Fruit fly (Drosophila melanogaster) whole organism, embryonic: Measurements from ENCODE around the gene CG14154.

Source experiments
- Abd-B ChIP-seq: fragments of 200-800 bp; sonication (Bioruptor generic); optimal IDR thresholded peaks from 2 replicates; lab custom pipeline; 2018; ENCODE audit warnings: missing biosample characterization, mild to moderate bottlenecking, missing genetic modification characterization, moderate library complexity
- Antp ChIP-seq: fragments of 200-800 bp; sonication (Bioruptor generic); optimal IDR thresholded peaks from 3 replicates; lab custom pipeline; 2016; ENCODE audit warnings: missing biosample characterization, missing genetic modification characterization
- Atf3 ChIP-seq: fragments of 200-800 bp; sonication (Bioruptor generic); optimal IDR thresholded peaks from 3 replicates; lab custom pipeline; 2016; ENCODE audit warnings: missing biosample characterization, missing genetic modification characterization
- Atf6 ChIP-seq: fragments of 200-800 bp; sonication (Bioruptor generic); IDR thresholded peaks from 2 replicates; pipeline ENCODE4 v1.3.6; 2022; ENCODE audit warnings: missing biosample characterization, missing genetic modification characterization
- B-H1 ChIP-seq: fragments of 200-800 bp; sonication (Bioruptor generic); IDR thresholded peaks from 3 replicates; pipeline ENCODE4 v1.3.6; 2022; ENCODE audit warnings: missing biosample characterization, missing genetic modification characterization
- CG10267 ChIP-seq: fragments of 200-800 bp; sonication (Bioruptor generic); optimal IDR thresholded peaks from 2 replicates; lab custom pipeline; 2018; ENCODE audit warnings: missing biosample characterization, mild to moderate bottlenecking, missing genetic modification characterization, moderate library complexity
- CG1233 ChIP-seq: fragments of 200-800 bp; sonication (Bioruptor generic); optimal IDR thresholded peaks from 4 replicates; lab custom pipeline; 2018; ENCODE audit warnings: missing biosample characterization, mild to moderate bottlenecking, missing genetic modification characterization
- CG12391 ChIP-seq: fragments of 200-800 bp; sonication (Bioruptor generic); optimal IDR thresholded peaks from 3 replicates; lab custom pipeline; 2018; ENCODE audit warnings: missing biosample characterization, mild to moderate bottlenecking, missing genetic modification characterization, moderate library complexity
- CG12769 ChIP-seq: fragments of 200-800 bp; sonication (Bioruptor generic); optimal IDR thresholded peaks from 2 replicates; lab custom pipeline; 2019; ENCODE audit warnings: missing biosample characterization, mild to moderate bottlenecking, missing genetic modification characterization, moderate library complexity
- CG16815 ChIP-seq: fragments of 200-800 bp; sonication (Bioruptor generic); optimal IDR thresholded peaks from 3 replicates; lab custom pipeline; 2017; ENCODE audit warnings: missing biosample characterization, mild to moderate bottlenecking, missing genetic modification characterization
- CG17328 ChIP-seq: fragments of 200-800 bp; sonication (Bioruptor generic); IDR thresholded peaks from 2 replicates; pipeline ENCODE4 v1.3.6; 2022; ENCODE audit warnings: missing biosample characterization, missing genetic modification characterization
- CG1792 ChIP-seq: fragments of 200-800 bp; sonication (Bioruptor generic); optimal IDR thresholded peaks from 2 replicates; lab custom pipeline; 2016; ENCODE audit warnings: missing biosample characterization, missing genetic modification characterization
- CG18262 ChIP-seq: fragments of 200-800 bp; optimal IDR thresholded peaks from 3 replicates; lab custom pipeline; 2019; ENCODE audit warnings: missing biosample characterization, mild to moderate bottlenecking, missing genetic modification characterization, moderate library complexity
- CG18619 ChIP-seq: fragments of 200-800 bp; sonication (Bioruptor generic); optimal IDR thresholded peaks from 3 replicates; lab custom pipeline; 2017; ENCODE audit warnings: missing biosample characterization, mild to moderate bottlenecking, missing genetic modification characterization
- CG34224 ChIP-seq: fragments of 200-800 bp; sonication (Bioruptor generic); IDR thresholded peaks from 3 replicates; pipeline ENCODE4 v1.3.6; 2022; ENCODE audit warnings: missing biosample characterization, missing genetic modification characterization; ENCODE audit not compliant: partially characterized antibody
- CG4282 ChIP-seq: fragments of 200-800 bp; sonication (Bioruptor generic); optimal IDR thresholded peaks from 2 replicates; lab custom pipeline; 2016; ENCODE audit warnings: missing biosample characterization, missing genetic modification characterization
- CG4404 ChIP-seq: fragments of 200-800 bp; sonication (Bioruptor generic); IDR thresholded peaks from 2 replicates; pipeline ENCODE4 v1.3.6; 2022; ENCODE audit warnings: missing biosample characterization, missing genetic modification characterization
- CG4730 ChIP-seq: fragments of 200-800 bp; sonication (Bioruptor generic); IDR thresholded peaks from 2 replicates; pipeline ENCODE4 v1.3.6; 2022; ENCODE audit warnings: missing biosample characterization, missing genetic modification characterization
- CG5953 ChIP-seq: fragments of 200-800 bp; sonication (Bioruptor generic); IDR thresholded peaks from 2 replicates; pipeline ENCODE4 v1.3.6; 2022; ENCODE audit warnings: missing biosample characterization, missing genetic modification characterization
- CG8089 ChIP-seq: fragments of 200-800 bp; sonication (Bioruptor generic); optimal IDR thresholded peaks from 3 replicates; lab custom pipeline; 2016; ENCODE audit warnings: missing biosample characterization, missing genetic modification characterization
- CG8924 ChIP-seq: fragments of 200-800 bp; optimal IDR thresholded peaks from 3 replicates; lab custom pipeline; 2019; ENCODE audit warnings: missing biosample characterization, mild to moderate bottlenecking, missing genetic modification characterization, moderate library complexity
- CG8944 ChIP-seq: fragments of 200-800 bp; sonication (Bioruptor generic); optimal IDR thresholded peaks from 3 replicates; lab custom pipeline; 2016; ENCODE audit warnings: missing biosample characterization, missing genetic modification characterization
- CG9609 ChIP-seq: fragments of 200-800 bp; sonication (Bioruptor generic); optimal IDR thresholded peaks from 3 replicates; lab custom pipeline; 2016; ENCODE audit warnings: missing biosample characterization, missing genetic modification characterization
- D19A ChIP-seq: fragments of 200-800 bp; optimal IDR thresholded peaks from 3 replicates; lab custom pipeline; 2019; ENCODE audit warnings: missing biosample characterization, mild to moderate bottlenecking, missing genetic modification characterization, moderate library complexity
- Dad ChIP-seq: fragments of 200-800 bp; sonication (Bioruptor generic); optimal IDR thresholded peaks from 3 replicates; lab custom pipeline; 2016; ENCODE audit warnings: missing biosample characterization, missing genetic modification characterization
- Dll ChIP-seq: fragments of 200-800 bp; sonication (Bioruptor generic); IDR thresholded peaks from 4 replicates; pipeline ENCODE4 v1.3.6; 2022; ENCODE audit warnings: missing biosample characterization, missing genetic modification characterization; ENCODE audit not compliant: partially characterized antibody
- Elba2 ChIP-seq: fragments of 200-800 bp; sonication (Bioruptor generic); optimal IDR thresholded peaks from 3 replicates; lab custom pipeline; 2016; ENCODE audit warnings: missing biosample characterization, missing genetic modification characterization
- Fer1 ChIP-seq: fragments of 200-800 bp; sonication (Bioruptor generic); optimal IDR thresholded peaks from 2 replicates; lab custom pipeline; 2017; ENCODE audit warnings: missing biosample characterization, mild to moderate bottlenecking, missing genetic modification characterization
- Fer2 ChIP-seq: fragments of 200-800 bp; sonication (Bioruptor generic); optimal IDR thresholded peaks from 2 replicates; lab custom pipeline; 2018; ENCODE audit warnings: missing biosample characterization, mild to moderate bottlenecking, missing genetic modification characterization, moderate library complexity
- HLH54F ChIP-seq: fragments of 200-800 bp; sonication (Bioruptor generic); optimal IDR thresholded peaks from 3 replicates; lab custom pipeline; 2016; ENCODE audit warnings: missing biosample characterization, missing genetic modification characterization
- Oaz ChIP-seq: fragments of 200-800 bp; sonication (Bioruptor generic); IDR thresholded peaks from 2 replicates; pipeline ENCODE4 v1.3.6; 2022; ENCODE audit warnings: missing biosample characterization, missing genetic modification characterization
- Ravus ChIP-seq: fragments of 200-800 bp; sonication (Bioruptor generic); IDR thresholded peaks from 2 replicates; pipeline ENCODE4 v1.3.6; 2022; ENCODE audit warnings: missing biosample characterization, missing genetic modification characterization
- Sry-β ChIP-seq: fragments of 200-800 bp; sonication (Bioruptor generic); optimal IDR thresholded peaks from 2 replicates; lab custom pipeline; 2018; ENCODE audit warnings: missing biosample characterization, mild to moderate bottlenecking, missing genetic modification characterization, moderate library complexity
- YL-1 ChIP-seq: fragments of 200-800 bp; sonication (Bioruptor generic); optimal IDR thresholded peaks from 3 replicates; lab custom pipeline; 2017; ENCODE audit warnings: missing biosample characterization, mild to moderate bottlenecking, missing genetic modification characterization
- az2 ChIP-seq: fragments of 200-800 bp; sonication (Bioruptor generic); optimal IDR thresholded peaks from 3 replicates; lab custom pipeline; 2016; ENCODE audit warnings: missing biosample characterization, missing genetic modification characterization
- cas ChIP-seq: fragments of 200-800 bp; sonication (Bioruptor generic); IDR thresholded peaks from 2 replicates; pipeline ENCODE4 v1.3.6; 2022; ENCODE audit warnings: missing biosample characterization, missing genetic modification characterization
- chm ChIP-seq: fragments of 200-800 bp; sonication (Bioruptor generic); IDR thresholded peaks from 2 replicates; pipeline ENCODE4 v1.3.6; 2022; ENCODE audit warnings: missing biosample characterization, missing genetic modification characterization
- crp ChIP-seq, 2 experiments: fragments of 200-800 bp; sonication (Bioruptor generic); optimal IDR thresholded peaks; 2 replicates in 1 of 2; 3 replicates in 1 of 2; lab custom pipeline; 2017; ENCODE audit warnings: missing biosample characterization in 2 of 2, missing genetic modification characterization in 2 of 2, mild to moderate bottlenecking in 1 of 2, moderate library complexity in 1 of 2
- danr ChIP-seq: fragments of 200-800 bp; sonication (Bioruptor generic); IDR thresholded peaks from 2 replicates; pipeline ENCODE4 v1.3.6; 2022; ENCODE audit warnings: missing biosample characterization, missing genetic modification characterization
- fru ChIP-seq: fragments of >200 bp; optimal IDR thresholded peaks from 2 replicates; lab custom pipeline; 2017
- gce ChIP-seq: fragments of 200-800 bp; sonication (Bioruptor generic); IDR thresholded peaks from 3 replicates; pipeline ENCODE4 v1.3.6; 2022; ENCODE audit warnings: missing biosample characterization, missing genetic modification characterization
- gcm ChIP-seq: fragments of 200-800 bp; sonication (Bioruptor generic); optimal IDR thresholded peaks from 2 replicates; lab custom pipeline; 2019; ENCODE audit warnings: missing biosample characterization, mild to moderate bottlenecking, missing genetic modification characterization, moderate library complexity
- gsb-n ChIP-seq: fragments of 200-800 bp; sonication (Bioruptor generic); optimal IDR thresholded peaks from 3 replicates; lab custom pipeline; 2018; ENCODE audit warnings: missing biosample characterization, mild to moderate bottlenecking, missing genetic modification characterization
- mld ChIP-seq: fragments of 200-800 bp; sonication (Bioruptor generic); IDR thresholded peaks from 3 replicates; pipeline ENCODE4 v1.3.6; 2022; ENCODE audit warnings: missing biosample characterization, missing genetic modification characterization; ENCODE audit not compliant: partially characterized antibody
- nerfin-2 ChIP-seq: fragments of 200-800 bp; sonication (Bioruptor generic); IDR thresholded peaks from 2 replicates; pipeline ENCODE4 v1.3.6; 2022; ENCODE audit warnings: missing biosample characterization, missing genetic modification characterization; ENCODE audit not compliant: partially characterized antibody
- ranshi ChIP-seq: fragments of 200-800 bp; sonication (Bioruptor generic); IDR thresholded peaks from 2 replicates; pipeline ENCODE4 v1.3.6; 2022; ENCODE audit warnings: missing biosample characterization, missing genetic modification characterization
- repo ChIP-seq: fragments of 200-800 bp; sonication (Bioruptor generic); optimal IDR thresholded peaks from 2 replicates; lab custom pipeline; 2016; ENCODE audit warnings: missing biosample characterization, missing genetic modification characterization
- seq ChIP-seq: fragments of 200-800 bp; sonication (Bioruptor generic); IDR thresholded peaks from 2 replicates; pipeline ENCODE4 v1.3.6; 2022; ENCODE audit warnings: missing biosample characterization, missing genetic modification characterization
- slp2 ChIP-seq: fragments of 200-800 bp; sonication (Bioruptor generic); optimal IDR thresholded peaks from 2 replicates; lab custom pipeline; 2016; ENCODE audit warnings: missing biosample characterization, missing genetic modification characterization
- sug ChIP-seq: fragments of 200-800 bp; optimal IDR thresholded peaks from 2 replicates; lab custom pipeline; 2019; ENCODE audit warnings: missing biosample characterization, mild to moderate bottlenecking, missing genetic modification characterization, moderate library complexity
- toy ChIP-seq: fragments of 200-800 bp; sonication (Bioruptor generic); IDR thresholded peaks from 2 replicates; pipeline ENCODE4 v1.3.6; 2022; ENCODE audit warnings: missing biosample characterization, missing genetic modification characterization
- z ChIP-seq: fragments of 200-800 bp; sonication (Bioruptor generic); IDR thresholded peaks from 3 replicates; pipeline ENCODE4 v1.3.6; 2022; ENCODE audit warnings: missing biosample characterization, missing genetic modification characterization
- zf30C ChIP-seq: fragments of 200-800 bp; sonication (Bioruptor generic); optimal IDR thresholded peaks from 3 replicates; lab custom pipeline; 2018; ENCODE audit warnings: missing biosample characterization, mild to moderate bottlenecking, missing genetic modification characterization

CG14154 gene

dm6 chr3L:10681814-10682213, 40.1 kb downstream of the CG14154 start (continued):
- TF ChIP-seq CG8944 (GFP tag; lab: Kevin White, UChicago) (no peak), gcm (GFP tag; lab: Kevin White, UChicago) (no peak), nerfin-2 (GFP tag; lab: Robert Waterston, UW) (no peak), z (GFP tag; lab: Robert Waterston, UW) (peak; percentile 54; the same call in 1 of the 3 replicates), danr (GFP tag; lab: Robert Waterston, UW) (no peak), CG1233 (no peak), CG4282 (GFP tag; lab: Kevin White, UChicago) (peak; percentile 19), chm (GFP tag; lab: Robert Waterston, UW) (peak; percentile 69; the same call in 1 of the 2 replicates), CG12769 (tag; lab: Kevin White, UChicago) (no peak), CG18619 (no peak), HLH54F (GFP tag; lab: Kevin White, UChicago) (no peak), toy (GFP tag; lab: Robert Waterston, UW) (no peak), slp2 (GFP tag; lab: Kevin White, UChicago) (no peak), Atf3 (GFP tag; lab: Kevin White, UChicago) (no peak), YL-1 (no peak), Oaz (no peak), CG5953 (GFP tag; lab: Robert Waterston, UW) (no peak), mld (no peak), gsb-n (tag; lab: Kevin White, UChicago) (no peak), crp (GFP tag; optimal IDR thresholded peaks at IDR 0.05; lab: Kevin White, UChicago) (no peak), CG4730 (no peak), az2 (no peak), repo (no peak), CG1792 (GFP tag; lab: Kevin White, UChicago) (no peak), Sry-β (GFP tag; lab: Kevin White, UChicago) (no peak), seq (GFP tag; lab: Robert Waterston, UW) (peak; percentile 11; the same call in 1 of the 2 replicates), Elba2 (GFP tag; lab: Kevin White, UChicago) (no peak), CG34224 (no peak), Ravus (GFP tag; lab: Robert Waterston, UW) (no peak), fru (lab: Kevin White, UChicago) (no peak), cas (GFP tag; lab: Robert Waterston, UW) (no peak), CG8089 (GFP tag; lab: Kevin White, UChicago) (peak; percentile 5), Dll (GFP tag; lab: Robert Waterston, UW) (peak; percentile 54; the same call in 2 of the 4 replicates), gce (no peak), CG8924 (tag; lab: Kevin White, UChicago) (no peak), D19A (tag; lab: Kevin White, UChicago) (no peak), zf30C (GFP tag; lab: Kevin White, UChicago) (no peak), Abd-B (no peak), Antp (GFP tag; lab: Kevin White, UChicago) (no peak), CG4404 (GFP tag; lab: Robert Waterston, UW) (no peak), CG12391 (tag; lab: Kevin White, UChicago) (no peak), CG10267 (tag; lab: Kevin White, UChicago) (no peak), sug (tag; lab: Kevin White, UChicago) (no peak), Atf6 (GFP tag; lab: Robert Waterston, UW) (peak; percentile 32; the same call in 1 of the 2 replicates), Fer1 (no peak), Fer2 (no peak), CG17328 (GFP tag; lab: Robert Waterston, UW) (no peak), CG9609 (no peak), CG18262 (tag; lab: Kevin White, UChicago) (no peak), ranshi (no peak), CG16815 (no peak), B-H1 (GFP tag; lab: Robert Waterston, UW) (no peak), Dad (GFP tag; lab: Kevin White, UChicago) (no peak)
